Worm (Caenorhabditis elegans) whole organism, early embryonic: ENCODE measurements around the gene K09F6.3.

ENCODE experiments used
- F13C5.2 ChIP-seq: sonication (generic microtip); optimal IDR thresholded peaks from 2 replicates; lab custom pipeline; 2017; ENCODE audit warnings: mild to moderate bottlenecking, missing genetic modification characterization, inconsistent platforms, missing compliant biosample characterization
- ama-1 ChIP-seq: fragments of 150-350 bp; optimal IDR thresholded peaks from 2 replicates; lab custom pipeline; 2014
- hmbx-1 ChIP-seq: sonication (generic microtip); optimal IDR thresholded peaks from 2 replicates; lab custom pipeline; 2016; ENCODE audit warnings: mild to moderate bottlenecking, missing genetic modification characterization, missing compliant biosample characterization

DNA sequence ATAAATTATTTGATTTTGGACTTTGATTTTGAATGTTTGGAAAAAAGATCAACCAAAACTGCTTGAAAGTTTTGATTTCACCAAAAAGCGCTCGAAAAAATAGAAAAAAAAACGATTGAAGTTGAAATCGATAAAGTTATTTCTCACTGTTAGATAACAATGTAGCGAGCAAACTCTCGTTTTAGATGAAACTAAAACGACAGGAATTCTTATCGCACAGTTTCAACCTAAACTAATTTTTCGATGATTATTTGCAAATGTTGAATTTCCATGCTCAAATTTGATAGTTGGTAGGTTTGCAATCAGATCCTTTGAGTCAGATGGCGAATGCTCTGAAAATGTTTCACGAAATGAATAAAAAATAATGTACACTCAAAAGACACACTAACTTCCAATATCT lies 37.6 kb downstream of the K09F6.3 start:
- TF ChIP-seq ama-1 (lab: Kevin White, UChicago) (no peak), F13C5.2 (no peak), hmbx-1 (tag; lab: Kevin White, UChicago) (no peak)
